Fruit fly (Drosophila melanogaster) whole organism, pupa: ENCODE data around the gene PpD3.

ENCODE experiments used
- CG17806 ChIP-seq: fragments of 200-800 bp; sonication (Bioruptor generic); optimal IDR thresholded peaks from 2 replicates; lab custom pipeline; 2018; ENCODE audit warnings: missing biosample characterization, mild to moderate bottlenecking, missing genetic modification characterization, moderate library complexity
- EcR ChIP-seq: fragments of 200-800 bp; sonication (Bioruptor generic); optimal IDR thresholded peaks from 3 replicates; lab custom pipeline; 2019; ENCODE audit warnings: missing biosample characterization, missing genetic modification characterization, mild to moderate bottlenecking, moderate library complexity, missing genetic modification reagents
- Pif1B ChIP-seq: fragments of 200-800 bp; sonication (Bioruptor generic); optimal IDR thresholded peaks from 3 replicates; lab custom pipeline; 2016; ENCODE audit warnings: missing biosample characterization, missing genetic modification characterization

DNA sequence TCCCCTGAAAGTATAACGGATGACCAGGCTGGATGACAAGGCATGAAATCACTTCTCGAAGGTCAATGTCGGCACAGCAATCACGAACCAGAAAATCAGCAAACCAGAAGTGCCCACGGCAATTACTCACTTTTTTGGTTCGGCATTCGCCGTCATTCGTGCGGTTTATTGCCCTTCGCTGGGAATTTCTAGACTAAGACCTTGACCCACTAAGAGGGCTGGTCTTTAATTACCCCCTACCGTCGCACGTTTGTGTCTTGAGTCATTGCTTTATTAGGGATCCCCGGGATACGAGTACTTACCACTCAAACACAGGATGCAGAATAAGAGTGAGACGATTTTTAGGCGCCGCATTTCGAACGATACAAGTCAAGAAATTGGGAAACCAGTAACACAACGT is 2.2 kb upstream of the PpD3 start:
- TF ChIP-seq CG17806 (tag; lab: Kevin White, UChicago) (no peak), Pif1B (no peak), EcR (GFP tag; lab: Kevin White, UChicago) (peak; percentile 76)
